Fruit fly (Drosophila melanogaster): ENCODE measurements around the gene Ada1-2.

dm6 chr2L:12029594-12030197 lies 37.0 kb downstream of the Ada1-2 start:
- TF ChIP-seq CTCF (optimal IDR thresholded peaks at IDR 0.05), result no peak
- no peak for TF ChIP-seq CG8478 (optimal IDR thresholded peaks at IDR 0.05)
